Fruit fly (Drosophila melanogaster) ovary, adult (tissue): ENCODE results near the gene CG11069.

Experiments
- CG17801 ChIP-seq: fragments of 200-800 bp; optimal IDR thresholded peaks from 2 replicates; lab custom pipeline; 2019; ENCODE audit warnings: missing biosample characterization, mild to moderate bottlenecking, missing genetic modification characterization, moderate library complexity; ENCODE audit not compliant: partially characterized antibody

The CG11069 gene

DNA sequence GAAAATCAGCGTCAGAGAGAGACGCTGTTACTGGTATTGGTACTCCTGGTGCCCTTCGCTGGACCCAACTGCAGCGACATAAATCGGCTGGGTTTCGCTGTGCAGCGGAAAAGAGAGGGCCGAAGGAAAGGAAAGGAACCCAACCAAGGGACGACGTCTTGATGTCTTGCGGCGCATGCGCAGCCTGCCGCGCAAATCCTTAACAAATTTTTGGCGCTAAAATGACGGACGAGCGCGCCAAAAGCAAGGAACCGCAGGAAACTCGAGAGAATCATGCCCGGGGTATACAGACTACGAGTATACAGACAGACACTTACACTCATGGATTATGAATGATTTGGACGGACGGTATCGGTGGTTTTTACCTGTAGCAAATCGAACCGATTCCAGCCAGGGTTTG lies 27.6 kb upstream of the CG11069 start:
- no peak for TF ChIP-seq CG17801 (GFP tag; lab: Kevin White, UChicago)

DNA sequence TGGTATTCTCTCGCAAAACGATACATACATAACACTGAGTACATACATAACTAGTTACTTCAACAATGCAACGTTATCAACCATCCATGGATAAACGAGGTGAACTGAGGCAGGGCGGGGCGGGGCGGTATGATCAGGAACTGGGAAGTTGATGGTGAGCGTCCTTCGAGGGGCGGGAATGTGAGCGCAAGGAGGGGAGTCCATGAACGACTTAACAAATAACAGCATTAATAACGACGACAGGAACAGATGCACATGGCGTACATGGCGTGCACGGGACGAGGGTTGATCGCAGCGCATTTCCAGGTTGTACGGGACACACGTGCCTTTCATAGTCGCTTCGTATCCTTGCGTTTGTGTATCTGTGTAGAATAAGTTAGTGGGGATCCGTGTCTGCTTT lies 26.6 kb upstream of the CG11069 start:
- no peak for TF ChIP-seq CG17801 (GFP tag; lab: Kevin White, UChicago)

DNA sequence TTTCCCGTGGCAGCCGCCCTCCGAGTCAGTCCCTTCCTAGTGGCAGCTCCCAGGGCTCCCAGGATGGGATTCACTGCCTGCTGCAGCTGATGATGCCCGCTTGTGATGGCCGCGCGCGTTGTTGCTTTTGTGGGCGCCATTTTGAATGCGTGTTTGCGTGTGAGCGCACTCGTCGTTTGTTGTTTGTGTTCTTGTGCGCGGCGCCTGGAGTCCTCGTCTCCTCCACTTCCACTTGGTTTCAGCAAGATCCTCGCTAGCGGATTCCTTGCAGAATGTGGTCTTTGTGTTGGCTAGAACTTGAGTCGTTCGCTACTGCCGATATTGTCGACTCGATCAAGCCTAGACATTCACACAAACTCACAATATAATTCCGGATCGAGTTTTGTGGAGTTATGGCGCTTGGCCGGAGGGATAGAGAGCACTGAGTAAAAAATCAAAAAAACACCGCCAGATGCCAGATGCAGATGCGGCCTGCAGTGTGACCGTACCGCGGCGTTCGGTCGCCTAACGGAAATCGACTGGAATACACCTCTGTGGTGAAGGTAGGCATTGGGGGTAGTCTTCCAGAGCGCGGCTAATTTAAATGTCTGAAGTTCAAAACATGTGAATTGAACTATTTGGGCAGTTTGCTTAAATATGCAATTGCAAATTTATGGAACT lies 24.0 kb upstream of the CG11069 start, which contains the start of gene CycB3:
Gene CycB3 (minus strand): TSS at position 428 of the 660 bp plus-strand sequence.
- TF ChIP-seq CG17801 (GFP tag; lab: Kevin White, UChicago): peak; percentile 14

DNA sequence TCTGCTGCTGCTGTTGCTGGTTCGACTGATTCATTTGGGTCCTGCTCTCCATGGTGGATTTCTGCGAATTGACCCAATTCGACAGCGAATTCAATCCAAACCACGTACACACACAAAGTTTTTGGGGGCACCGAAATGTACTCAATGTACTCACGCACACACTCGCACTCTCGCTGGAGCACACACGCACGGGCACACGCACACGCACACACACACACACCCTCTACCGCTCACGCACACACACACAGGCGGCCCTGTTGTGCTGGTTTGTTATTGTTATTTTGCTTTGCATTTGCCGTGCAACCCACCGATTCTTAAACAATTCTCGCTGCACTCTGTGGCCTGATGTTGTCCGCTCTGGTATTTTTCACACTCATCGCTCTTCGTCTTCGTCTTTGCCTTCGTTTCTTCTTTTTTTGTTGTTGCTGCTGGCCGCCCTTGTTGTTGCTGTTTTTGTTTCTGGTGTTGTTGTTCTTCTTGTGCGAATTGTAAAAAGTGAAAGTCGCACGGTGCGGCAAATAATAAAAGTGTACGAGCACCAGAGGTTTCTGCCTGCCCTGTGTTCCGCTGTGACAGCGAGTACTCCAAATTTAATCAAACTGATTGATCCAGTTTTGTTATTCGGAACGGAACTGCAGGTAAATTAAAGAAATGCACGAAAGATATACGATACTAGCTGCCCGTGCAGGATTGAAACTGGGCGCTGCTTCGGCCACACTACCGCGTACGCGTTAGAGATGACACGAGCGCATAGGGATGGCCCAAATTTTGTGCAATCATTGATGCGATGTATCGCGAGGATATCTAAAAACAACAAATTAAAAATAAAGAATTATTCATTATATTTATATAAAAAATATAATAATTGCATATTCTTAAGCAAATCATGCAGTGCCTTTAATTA lies 18.4 kb upstream of the CG11069 start, which contains the start of gene CG3744:
Gene CG3744 (minus strand): TSS at position 716 of the 904 bp plus-strand sequence.
- peak; percentile 70 for TF ChIP-seq CG17801 (GFP tag; lab: Kevin White, UChicago)

- TF ChIP-seq CG17801 (GFP tag; lab: Kevin White, UChicago): no peak
These were observed 17.6 kb upstream of the CG11069 start, which contains the start of the genes CG11089 and CG31381 for dm6 chr3R:24876843-24877457. TSS of gene CG11089 (plus strand) at chr3R:24877045. TSS of gene CG31381 (plus strand) at chr3R:24877045.

DNA sequence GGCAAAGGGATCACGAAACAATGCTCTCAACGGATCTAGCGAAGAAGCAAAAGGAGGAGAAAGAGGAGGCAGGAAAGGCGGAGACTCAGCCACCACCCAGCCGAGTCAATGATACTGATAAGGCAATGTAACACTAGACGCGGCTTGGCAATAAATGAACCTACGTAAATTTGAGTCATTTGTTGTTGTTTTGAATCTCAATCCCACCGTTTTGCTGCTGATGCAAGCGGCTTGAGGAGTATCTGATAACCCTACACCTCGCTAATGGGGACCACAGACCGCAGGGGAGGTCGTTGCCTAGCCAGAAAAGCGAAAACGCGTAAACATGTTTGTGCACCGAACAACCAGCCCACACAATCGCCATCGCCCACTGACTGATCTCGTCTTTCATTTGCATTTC lies 15.9 kb upstream of the CG11069 start:
- TF ChIP-seq CG17801 (GFP tag; lab: Kevin White, UChicago): no peak

DNA sequence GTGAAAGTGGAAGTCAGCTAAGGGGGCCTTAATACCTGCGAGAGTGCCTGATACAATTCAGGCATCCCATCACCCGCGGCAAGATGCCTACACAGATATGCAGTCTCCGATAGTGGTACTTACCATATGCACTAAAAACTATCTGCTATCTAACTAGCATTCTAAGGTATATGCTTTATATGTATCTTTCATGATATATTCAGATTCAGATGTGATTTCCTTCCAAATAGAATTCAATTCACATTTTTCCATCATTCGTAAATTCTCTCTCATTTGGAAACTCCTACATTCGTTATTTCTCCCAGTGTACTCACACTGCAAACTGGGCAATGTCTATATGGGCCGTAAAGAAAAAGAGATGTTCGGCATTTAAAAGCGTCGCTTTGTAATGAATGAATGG lies 8.1 kb upstream of the CG11069 start:
- no peak for TF ChIP-seq CG17801 (GFP tag; lab: Kevin White, UChicago)

- TF ChIP-seq CG17801 (GFP tag; lab: Kevin White, UChicago): no peak
These were observed 6.1 kb upstream of the CG11069 start for dm6 chr3R:24888418-24888817.

- TF ChIP-seq CG17801 (GFP tag; lab: Kevin White, UChicago): no peak
These were observed 5.1 kb upstream of the CG11069 start for dm6 chr3R:24889303-24889892.

dm6 chr3R:24890217-24890616 lies 4.3 kb upstream of the CG11069 start:
- no peak for TF ChIP-seq CG17801 (GFP tag; lab: Kevin White, UChicago)

DNA sequence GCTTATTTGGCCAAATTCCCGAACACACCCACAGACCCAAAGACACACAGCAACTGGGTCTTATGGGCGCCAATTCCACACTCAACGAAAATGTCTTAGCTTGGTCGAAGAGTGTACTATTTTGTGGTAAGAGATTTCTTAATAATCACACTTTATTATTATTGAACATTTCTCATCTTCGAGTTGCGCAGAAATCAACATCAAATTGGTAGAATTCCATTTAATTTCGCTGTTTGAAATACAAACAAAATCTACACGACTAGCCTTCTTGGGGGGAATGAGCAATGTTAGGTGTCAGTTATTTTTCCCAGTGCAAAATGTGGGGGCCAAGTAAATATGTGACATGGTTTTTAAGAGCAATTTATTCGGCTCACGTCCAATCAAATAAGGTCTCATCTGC lies 3.6 kb upstream of the CG11069 start:
- TF ChIP-seq CG17801 (GFP tag; lab: Kevin White, UChicago): no peak

- TF ChIP-seq CG17801 (GFP tag; lab: Kevin White, UChicago): no peak
These were observed 1.1 kb upstream of the CG11069 start for dm6 chr3R:24893320-24893955.

DNA sequence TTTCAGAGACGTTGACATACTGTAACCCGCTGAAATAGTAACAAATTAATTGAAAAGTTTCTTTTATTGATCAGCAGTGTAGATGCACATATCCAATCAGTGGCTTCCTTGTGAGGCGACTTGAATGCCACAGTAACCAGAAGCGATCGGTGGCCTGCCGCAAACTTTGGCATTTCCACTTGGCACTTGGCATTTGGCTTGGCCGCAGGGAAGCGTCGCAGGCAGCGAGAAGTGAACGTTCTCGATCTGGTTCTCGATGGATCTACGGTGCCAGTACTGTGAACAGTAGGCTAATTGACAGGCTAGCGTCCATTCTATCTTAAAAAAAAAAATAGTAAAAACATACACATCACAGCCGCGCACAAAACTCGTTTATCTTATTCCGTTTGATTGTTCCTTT lies 6.3 kb downstream of the CG11069 start, which contains the start of gene CG10845:
Gene CG10845 (plus strand): TSS at position 301 of the 400 bp plus-strand sequence.
- no peak for TF ChIP-seq CG17801 (GFP tag; lab: Kevin White, UChicago)

DNA sequence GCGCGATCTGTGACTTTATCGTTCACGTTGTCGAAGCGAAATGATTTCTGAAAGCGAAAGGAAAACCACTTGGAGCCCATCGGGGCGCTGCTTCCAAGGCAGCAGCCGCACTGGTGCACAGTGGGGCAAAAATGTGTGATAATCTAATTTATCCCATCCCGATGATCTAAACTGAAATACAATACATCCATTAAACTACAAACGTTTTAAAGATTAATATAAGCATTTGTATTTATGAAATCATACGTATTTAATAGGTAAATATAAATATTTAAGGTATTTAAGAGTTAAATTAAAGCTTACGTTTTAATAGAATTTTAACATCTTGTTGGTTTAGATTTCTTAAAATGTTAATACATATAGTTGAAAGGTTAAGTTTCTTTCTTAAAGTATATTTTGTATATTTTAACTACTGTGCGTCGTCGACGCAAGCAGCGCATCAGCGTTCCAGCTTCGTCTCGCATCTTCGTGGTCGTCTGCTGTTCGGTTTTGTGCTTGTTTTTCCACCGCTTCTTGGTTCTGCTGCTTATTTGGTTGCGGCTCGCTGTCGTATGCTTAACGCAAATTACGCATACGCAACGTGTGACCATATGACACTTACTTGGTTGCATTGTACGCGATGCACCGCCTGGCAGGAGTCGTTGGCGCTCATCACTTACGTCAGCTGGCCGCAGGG lies 11.6 kb downstream of the CG11069 start, which contains the start of gene CG13643:
Gene CG13643 (minus strand): TSS at position 46 of the 676 bp plus-strand sequence.
- no peak for TF ChIP-seq CG17801 (GFP tag; lab: Kevin White, UChicago)
